5 worm cellular contexts compared by ENCODE assay signal in genomic region chrII:15190971-15191370, ce11.
TF ChIP-seq lines count a peak whose summit lies in the region.

No protein-coding gene starts in this region.

TF ChIP-seq in whole organism, L1 larva, 84 proteins besides CTCF, POLR2A, EP300 and RAD21:
- TF ChIP-seq C16A3.4 (tag; optimal IDR thresholded peaks at IDR 0.05; lab: Kevin White, UChicago) (no peak), ama-1 (optimal IDR thresholded peaks at IDR 0.05; lab: Kevin White, UChicago) (no peak), elt-2 (tag; optimal IDR thresholded peaks at IDR 0.05; lab: Kevin White, UChicago) (peak; percentile 66), ztf-4 (tag; optimal IDR thresholded peaks at IDR 0.05; lab: Kevin White, UChicago) (no peak), xbp-1 (tag; optimal IDR thresholded peaks at IDR 0.05; lab: Kevin White, UChicago) (no peak), hlh-4 (tag; optimal IDR thresholded peaks at IDR 0.05; lab: Kevin White, UChicago) (no peak)

TF ChIP-seq in whole organism, L2 larva, 48 proteins besides CTCF, POLR2A, EP300 and RAD21:
- TF ChIP-seq nhr-237 (tag; optimal IDR thresholded peaks at IDR 0.05; lab: Kevin White, UChicago) = no peak
- peak; percentile 7 for TF ChIP-seq fos-1 (tag; optimal IDR thresholded peaks at IDR 0.05; lab: Kevin White, UChicago)

TF ChIP-seq in whole organism, L3 larva, 47 proteins besides CTCF, POLR2A, EP300 and RAD21:
- TF ChIP-seq ceh-28 (tag; optimal IDR thresholded peaks at IDR 0.05; lab: Kevin White, UChicago) (no peak), pha-4 (tag; optimal IDR thresholded peaks at IDR 0.05; lab: Kevin White, UChicago) (peak; percentile 35), ZK546.5 (tag; optimal IDR thresholded peaks at IDR 0.05; lab: Kevin White, UChicago) (no peak), elt-1 (tag; optimal IDR thresholded peaks at IDR 0.05; lab: Kevin White, UChicago) (no peak), elt-2 (tag; optimal IDR thresholded peaks at IDR 0.05; lab: Kevin White, UChicago) (peak; percentile 68), mml-1 (tag; optimal IDR thresholded peaks at IDR 0.05; lab: Kevin White, UChicago) (no peak), nhr-25 (tag; optimal IDR thresholded peaks at IDR 0.05; lab: Kevin White, UChicago) (no peak)

TF ChIP-seq in whole organism, L4 larva, 104 proteins besides CTCF, POLR2A, EP300 and RAD21:
- TF ChIP-seq dmd-6 (GFP tag; IDR thresholded peaks at IDR 0.05; lab: Robert Waterston, UW) (peak; percentile 59), zfp-2 (tag; optimal IDR thresholded peaks at IDR 0.05; lab: Kevin White, UChicago) (no peak), R02D3.7 (tag; optimal IDR thresholded peaks at IDR 0.05; lab: Kevin White, UChicago) (no peak), nhr-102 (tag; optimal IDR thresholded peaks at IDR 0.05; lab: Kevin White, UChicago) (no peak), lin-15B (tag; optimal IDR thresholded peaks at IDR 0.05; lab: Kevin White, UChicago) (no peak), zip-2 (tag; optimal IDR thresholded peaks at IDR 0.05; lab: Kevin White, UChicago) (no peak), ceh-20 (GFP tag; IDR thresholded peaks at IDR 0.05; lab: Robert Waterston, UW) (no peak), attf-4 (tag; optimal IDR thresholded peaks at IDR 0.05; lab: Kevin White, UChicago) (no peak), daf-16 (GFP tag; optimal IDR thresholded peaks at IDR 0.05; lab: Kevin White, UChicago) (no peak), daf-16 (tag; optimal IDR thresholded peaks at IDR 0.05; lab: Kevin White, UChicago) (peak; percentile 80), lsy-2 (tag; optimal IDR thresholded peaks at IDR 0.05; lab: Kevin White, UChicago) (no peak), fkh-10 (GFP tag; optimal IDR thresholded peaks at IDR 0.05; lab: Kevin White, UChicago) (no peak), lin-38 (GFP tag; IDR thresholded peaks at IDR 0.05; lab: Robert Waterston, UW) (no peak), snpc-4 (tag; optimal IDR thresholded peaks at IDR 0.05; lab: Kevin White, UChicago) (no peak), dpl-1 (GFP tag; optimal IDR thresholded peaks at IDR 0.05; lab: Kevin White, UChicago) (no peak), hlh-11 (tag; optimal IDR thresholded peaks at IDR 0.05; lab: Kevin White, UChicago) (peak; percentile 38), Y48G9A.11 (GFP tag; IDR thresholded peaks at IDR 0.05; lab: Robert Waterston, UW) (no peak), php-3 (GFP tag; IDR thresholded peaks at IDR 0.05; lab: Robert Waterston, UW) (no peak), pqm-1 (tag; optimal IDR thresholded peaks at IDR 0.05; lab: Kevin White, UChicago) (peak; percentile 25), ceh-62 (tag; optimal IDR thresholded peaks at IDR 0.05; lab: Kevin White, UChicago) (no peak), spr-1 (tag; optimal IDR thresholded peaks at IDR 0.05; lab: Kevin White, UChicago) (no peak), dve-1 (tag; optimal IDR thresholded peaks at IDR 0.05; lab: Kevin White, UChicago; ENCODE audit: insufficient read depth) (peak; percentile 46)

TF ChIP-seq in whole organism, young adult, 124 proteins besides CTCF, POLR2A, EP300 and RAD21:
- TF ChIP-seq let-607 (tag; optimal IDR thresholded peaks at IDR 0.05; lab: Kevin White, UChicago) (no peak), nhr-80 (tag; optimal IDR thresholded peaks at IDR 0.05; lab: Kevin White, UChicago) (peak; percentile 35)
